Fruit fly (Drosophila melanogaster): Measurements from ENCODE around the gene CG4611.

CG4611 gene

dm6 chr3L:5102050-5102449 lies 34.1 kb upstream of the CG4611 start:
- no peak for TF ChIP-seq Eip75B (GFP tag; optimal IDR thresholded peaks at IDR 0.05)
- TF ChIP-seq fkh (GFP tag; optimal IDR thresholded peaks at IDR 0.05): no peak
- no peak for TF ChIP-seq ss (GFP tag; optimal IDR thresholded peaks at IDR 0.05)

DNA sequence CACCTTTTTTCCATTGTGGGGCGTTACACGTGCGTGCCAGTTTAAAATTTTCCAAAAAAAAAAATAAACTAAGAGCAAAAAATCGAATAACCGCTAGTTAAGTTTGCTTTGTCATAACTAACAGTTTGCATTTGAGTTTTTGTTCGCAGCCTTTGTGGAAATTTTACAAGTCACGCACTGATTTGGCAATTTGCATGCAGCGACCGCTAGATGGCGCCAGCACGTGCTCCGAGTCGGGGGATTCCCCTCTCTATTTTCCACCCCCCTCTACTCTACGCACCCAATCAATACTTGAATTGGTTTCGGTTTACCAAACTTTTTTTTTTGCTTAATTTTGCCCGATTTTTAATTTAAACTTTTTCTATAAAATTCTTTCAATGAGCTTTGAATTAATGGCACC lies 11.0 kb upstream of the CG4611 start:
- TF ChIP-seq net (GFP tag; optimal IDR thresholded peaks at IDR 0.05): no peak
- TF ChIP-seq Gug (GFP tag; IDR thresholded peaks at IDR 0.05): no peak
- TF ChIP-seq CG8119 (GFP tag; IDR thresholded peaks at IDR 0.05): no peak
- TF ChIP-seq CG3919 (GFP tag; optimal IDR thresholded peaks at IDR 0.05): no peak
- no peak for TF ChIP-seq achi (GFP tag; optimal IDR thresholded peaks at IDR 0.05)
- TF ChIP-seq Ets21C (GFP tag; optimal IDR thresholded peaks at IDR 0.05): no peak
- TF ChIP-seq CG11902 (GFP tag; optimal IDR thresholded peaks at IDR 0.05): no peak
- no peak for TF ChIP-seq pdm3 (GFP tag; optimal IDR thresholded peaks at IDR 0.05)
- no peak for TF ChIP-seq CG6854 (GFP tag; optimal IDR thresholded peaks at IDR 0.05)
- TF ChIP-seq Sox15 (GFP tag; optimal IDR thresholded peaks at IDR 0.05): no peak
- no peak for TF ChIP-seq fd85E (GFP tag; optimal IDR thresholded peaks at IDR 0.05)
- no peak for TF ChIP-seq CG9139 (GFP tag; optimal IDR thresholded peaks at IDR 0.05)
- no peak for TF ChIP-seq CG6276 (GFP tag; optimal IDR thresholded peaks at IDR 0.05)

dm6 chr3L:5127609-5128008 lies 8.6 kb upstream of the CG4611 start:
- TF ChIP-seq Eip75B (GFP tag; optimal IDR thresholded peaks at IDR 0.05) (no peak), fd59A (GFP tag; optimal IDR thresholded peaks at IDR 0.05) (no peak), Met (GFP tag; optimal IDR thresholded peaks at IDR 0.05) (no peak), CG6163 (GFP tag; IDR thresholded peaks at IDR 0.05) (0 out of 3 replicates have a peak, but pooled peaks have one; percentile 14), svp (GFP tag) (peak; percentile 25), CG6808 (GFP tag; optimal IDR thresholded peaks at IDR 0.05) (peak; percentile 25), Eip78C (GFP tag) (peak; percentile 44), ss (GFP tag; optimal IDR thresholded peaks at IDR 0.05) (peak in 1 of 2 experiments; percentile 27)

dm6 chr3L:5128214-5128613 lies 8.0 kb upstream of the CG4611 start:
- TF ChIP-seq CG3032 (tag; optimal IDR thresholded peaks at IDR 0.05): peak; percentile 66
- peak; percentile 77 for TF ChIP-seq CG10631 (GFP tag; optimal IDR thresholded peaks at IDR 0.05)
- peak; percentile 17 for TF ChIP-seq CG6808 (GFP tag; optimal IDR thresholded peaks at IDR 0.05)
- TF ChIP-seq esn (GFP tag; optimal IDR thresholded peaks at IDR 0.05): peak; percentile 51
- TF ChIP-seq svp (GFP tag): peak; percentile 53
- peak; percentile 67 for TF ChIP-seq Eip78C (GFP tag)
- TF ChIP-seq CG11902 (GFP tag; optimal IDR thresholded peaks at IDR 0.05): no peak
- TF ChIP-seq salr (GFP tag; optimal IDR thresholded peaks at IDR 0.05): no peak
- TF ChIP-seq CG9139 (GFP tag; optimal IDR thresholded peaks at IDR 0.05): no peak
- TF ChIP-seq CG15336 (GFP tag; IDR thresholded peaks at IDR 0.05): peak; percentile 57; the same call in 1 of the 2 replicates
- TF ChIP-seq CG11294 (GFP tag; IDR thresholded peaks at IDR 0.05): peak; percentile 22; the same call in 1 of the 2 replicates
- TF ChIP-seq Met (GFP tag; optimal IDR thresholded peaks at IDR 0.05): peak; percentile 33
- no peak for TF ChIP-seq fkh (GFP tag; optimal IDR thresholded peaks at IDR 0.05)
- peak; percentile 78 for TF ChIP-seq CG34406 (GFP tag; optimal IDR thresholded peaks at IDR 0.05)
- TF ChIP-seq CG3919 (GFP tag; optimal IDR thresholded peaks at IDR 0.05): peak; percentile 56
- TF ChIP-seq CG11762 (GFP tag; optimal IDR thresholded peaks at IDR 0.05; ENCODE audit: insufficient read depth): peak; percentile 20
- peak; percentile 83 for TF ChIP-seq CG32006 (GFP tag; optimal IDR thresholded peaks at IDR 0.05)
- TF ChIP-seq CG8319 (GFP tag; optimal IDR thresholded peaks at IDR 0.05): peak; percentile 38
- TF ChIP-seq dsx (GFP tag; optimal IDR thresholded peaks at IDR 0.05; ENCODE audit: poor library complexity, severe bottlenecking): peak; percentile 51
- no peak for TF ChIP-seq cyc (GFP tag; optimal IDR thresholded peaks at IDR 0.05)
- peak; percentile 2 for TF ChIP-seq CG16779 (tag; optimal IDR thresholded peaks at IDR 0.05)
- peak; percentile 53 for TF ChIP-seq CG6792 (GFP tag; optimal IDR thresholded peaks at IDR 0.05)
- TF ChIP-seq Blimp-1 (GFP tag; optimal IDR thresholded peaks at IDR 0.05): no peak
- peak; percentile 43 for TF ChIP-seq dac (GFP tag; optimal IDR thresholded peaks at IDR 0.05)
- no peak for TF ChIP-seq CG4318 (GFP tag; optimal IDR thresholded peaks at IDR 0.05)
- TF ChIP-seq Sox15 (GFP tag; optimal IDR thresholded peaks at IDR 0.05): peak; percentile 2
- TF ChIP-seq Gug (GFP tag; IDR thresholded peaks at IDR 0.05): peak; percentile 26; the same call in 1 of the 2 replicates
- TF ChIP-seq ss (GFP tag; optimal IDR thresholded peaks at IDR 0.05): peak in 1 of 2 experiments; percentile 43
- TF ChIP-seq Sox14 (GFP tag; optimal IDR thresholded peaks at IDR 0.05): peak; percentile 1
- TF ChIP-seq Hr38 (GFP tag; optimal IDR thresholded peaks at IDR 0.05): no peak
- no peak for TF ChIP-seq CG6276 (GFP tag; optimal IDR thresholded peaks at IDR 0.05)
- no peak for TF ChIP-seq Ets21C (GFP tag; optimal IDR thresholded peaks at IDR 0.05)
- TF ChIP-seq Eip93F (GFP tag; optimal IDR thresholded peaks at IDR 0.05): no peak
- no peak for TF ChIP-seq Lpt (GFP tag; optimal IDR thresholded peaks at IDR 0.05)
- TF ChIP-seq OdsH (GFP tag; optimal IDR thresholded peaks at IDR 0.05): peak; percentile 61
- peak; percentile 67 for TF ChIP-seq achi (GFP tag; optimal IDR thresholded peaks at IDR 0.05)
